Worm (Caenorhabditis elegans): ENCODE measurements around the gene F25B5.6.

DNA sequence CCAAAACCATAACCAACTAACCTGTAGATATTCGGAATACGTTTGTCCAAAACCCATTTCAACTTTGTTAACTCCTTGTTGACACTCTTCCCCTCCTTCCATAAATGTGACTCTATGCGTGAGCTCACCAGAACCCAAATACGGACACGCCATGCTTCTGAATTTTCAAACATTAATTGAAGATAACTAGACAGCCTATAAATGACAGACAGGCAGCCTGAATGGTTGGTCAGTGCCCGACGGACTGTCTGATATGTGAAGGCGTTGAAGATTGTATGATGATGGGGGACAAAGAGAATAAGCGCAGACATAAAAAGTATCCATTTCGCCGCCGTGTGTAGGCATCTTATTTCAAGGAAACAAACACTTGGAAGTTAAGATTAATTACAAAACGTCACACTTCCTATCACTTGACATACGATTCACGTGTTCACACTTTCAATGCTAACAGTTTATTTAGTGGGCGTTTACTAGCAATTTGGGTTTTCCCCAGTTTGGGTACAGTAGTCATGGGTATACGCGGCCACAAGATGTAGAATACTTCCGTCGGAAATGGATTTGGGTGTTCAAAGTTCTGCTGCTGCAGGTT, 28.6 kb downstream of the F25B5.6 start, which contains the start of the genes tdo-2 and C28H8.2:
- TF ChIP-seq jun-1 (tag; optimal IDR thresholded peaks at IDR 0.05) (no peak), aha-1 (tag) (no peak), zip-2 (tag; optimal IDR thresholded peaks at IDR 0.05) (no peak), lsy-2 (tag; optimal IDR thresholded peaks at IDR 0.05) (peak in 1 of 2 experiments; percentile 67), ces-1 (GFP tag; optimal IDR thresholded peaks at IDR 0.05) (no peak), F49E8.2 (tag; optimal IDR thresholded peaks at IDR 0.05; ENCODE audit: borderline replicate concordance) (no peak), mdl-1 (tag; optimal IDR thresholded peaks at IDR 0.05) (peak; percentile 38 to 85), nhr-237 (tag; optimal IDR thresholded peaks at IDR 0.05) (no peak), set-16 (GFP tag; IDR thresholded peaks at IDR 0.05) (no peak), dve-1 (tag; optimal IDR thresholded peaks at IDR 0.05; ENCODE audit: insufficient read depth) (peak; percentile 60), R02D3.7 (tag; optimal IDR thresholded peaks at IDR 0.05) (no peak), egl-27 (tag; optimal IDR thresholded peaks at IDR 0.05) (no peak), ZK546.5 (tag; optimal IDR thresholded peaks at IDR 0.05) (no peak), ztf-11 (tag; optimal IDR thresholded peaks at IDR 0.05) (no peak)
